ENCODE assay signal across 2 worm cellular contexts in genomic region chrX:11032412-11032811, ce11.
TF ChIP-seq lines count a peak whose summit lies in the region.

No protein-coding gene starts in this region.

TF ChIP-seq in whole organism, L1 larva, 84 proteins besides CTCF, POLR2A, EP300 and RAD21:
- TF ChIP-seq efl-1 (optimal IDR thresholded peaks at IDR 0.05; lab: Kevin White, UChicago), result no peak
- TF ChIP-seq efl-1 (GFP tag; optimal IDR thresholded peaks at IDR 0.05 in 1 of 2; lab: Kevin White, UChicago), result no peak
- peak; percentile 32 for TF ChIP-seq nhr-85 (tag; lab: Kevin White, UChicago)
- TF ChIP-seq elt-3 (tag; optimal IDR thresholded peaks at IDR 0.05; lab: Kevin White, UChicago), result peak in 4 of 6 experiments; percentile 85 to 91 (median 90)
- TF ChIP-seq skn-1 (tag; optimal IDR thresholded peaks at IDR 0.05; lab: Kevin White, UChicago), result no peak
- TF ChIP-seq lin-14 (GFP tag; optimal IDR thresholded peaks at IDR 0.05; lab: Kevin White, UChicago), result no peak
- TF ChIP-seq nhr-12 (tag; optimal IDR thresholded peaks at IDR 0.05; lab: Kevin White, UChicago), result no peak
- peak; percentile 24 for TF ChIP-seq dsc-1 (tag; optimal IDR thresholded peaks at IDR 0.05; lab: Kevin White, UChicago)
- TF ChIP-seq vab-15 (tag; optimal IDR thresholded peaks at IDR 0.05; lab: Kevin White, UChicago), result no peak
- TF ChIP-seq mdl-1 (tag; optimal IDR thresholded peaks at IDR 0.05; lab: Kevin White, UChicago), result no peak
- TF ChIP-seq hlh-17 (GFP tag; optimal IDR thresholded peaks at IDR 0.05; lab: Kevin White, UChicago; ENCODE audit: borderline replicate concordance), result no peak
- TF ChIP-seq fkh-10 (GFP tag; optimal IDR thresholded peaks at IDR 0.05; lab: Kevin White, UChicago), result no peak
- TF ChIP-seq C04F5.9 (tag; optimal IDR thresholded peaks at IDR 0.05; lab: Kevin White, UChicago), result no peak
- TF ChIP-seq snu-23 (GFP tag; optimal IDR thresholded peaks at IDR 0.05; lab: Kevin White, UChicago), result no peak
- TF ChIP-seq rnt-1 (tag; optimal IDR thresholded peaks at IDR 0.05; lab: Kevin White, UChicago), result peak; percentile 30
- no peak for TF ChIP-seq fkh-8 (tag; optimal IDR thresholded peaks at IDR 0.05; lab: Kevin White, UChicago)
TF ChIP-seq in whole organism, L1 larva: peak in this region for 4.

TF ChIP-seq in whole organism, L3 larva, 47 proteins besides CTCF, POLR2A, EP300 and RAD21:
- TF ChIP-seq nhr-77 (tag; optimal IDR thresholded peaks at IDR 0.05; lab: Kevin White, UChicago) (no peak), egl-5 (tag; optimal IDR thresholded peaks at IDR 0.05; lab: Kevin White, UChicago) (peak; percentile 96)

Comparison
In these comparisons a context has a peak if more than half of its experiments do, and no peak if none do; other contexts are left out.
1. Of the 26 proteins assayed by ChIP-seq in both whole organism, L1 larva and whole organism, L3 larva: peak only in whole organism, L1 larva: elt-3; only in whole organism, L3 larva: none; in both: none; in neither: 25.